Worm (Caenorhabditis elegans) whole organism, L4/young adult: ENCODE data around the gene col-93.

Experiments
- W03F9.2 ChIP-seq: fragments of 150-350 bp; optimal IDR thresholded peaks from 2 replicates; lab custom pipeline; 2014; ENCODE audit warnings: missing biosample characterization, missing genetic modification characterization
- him-1 ChIP-seq: sonication (generic microtip); optimal IDR thresholded peaks from 2 replicates; lab custom pipeline; 2016; ENCODE audit warnings: missing genotype, missing genetic modification reagents, missing genetic modification characterization, missing compliant biosample characterization

ce11 chrIII:11022278-11022677 lies 36.9 kb upstream of the col-93 start:
- TF ChIP-seq W03F9.2 (tag; lab: Kevin White, UChicago), result no peak
- TF ChIP-seq him-1, result no peak
